Worm (Caenorhabditis elegans): ENCODE data around the gene H41C03.1.

H41C03.1 gene

DNA sequence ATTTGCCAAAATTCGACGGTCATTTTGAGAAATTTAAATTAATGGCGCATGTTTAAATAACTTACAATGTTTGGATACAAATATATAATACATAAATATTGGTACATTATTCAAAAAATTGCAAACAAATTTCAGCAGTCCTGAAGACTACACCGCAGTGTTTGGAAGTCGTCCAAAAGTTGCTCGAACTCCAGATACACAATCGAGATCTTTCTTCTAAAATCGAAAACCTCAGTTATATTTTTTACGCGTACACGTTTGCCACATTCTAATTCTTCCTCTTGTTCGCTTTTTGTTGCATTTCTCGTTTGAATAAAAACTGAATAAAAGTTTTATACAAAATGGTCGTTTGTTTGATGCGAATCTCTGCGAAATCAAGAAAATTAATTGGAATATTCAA lies 50.0 kb downstream of the H41C03.1 start, which contains the start of gene tsp-18:
tsp-18 (plus strand) TSS at position 301 of the 400 bp plus-strand sequence.
- no peak for TF ChIP-seq blmp-1 (tag; optimal IDR thresholded peaks at IDR 0.05)
- no peak for TF ChIP-seq ceh-63 (GFP tag; optimal IDR thresholded peaks at IDR 0.05)
- no peak for TF ChIP-seq lin-39 (tag; optimal IDR thresholded peaks at IDR 0.05)
- TF ChIP-seq lin-15B (tag; optimal IDR thresholded peaks at IDR 0.05), result no peak
- TF ChIP-seq vab-15 (tag; optimal IDR thresholded peaks at IDR 0.05), result no peak
- TF ChIP-seq dsc-1 (tag; optimal IDR thresholded peaks at IDR 0.05), result no peak
- no peak for TF ChIP-seq ets-5 (GFP tag; IDR thresholded peaks at IDR 0.05)
- TF ChIP-seq Y116A8C.19 (tag; optimal IDR thresholded peaks at IDR 0.05; ENCODE audit: borderline replicate concordance), result no peak
- TF ChIP-seq unc-130 (tag; optimal IDR thresholded peaks at IDR 0.05), result no peak
- TF ChIP-seq efl-3 (GFP tag; optimal IDR thresholded peaks at IDR 0.05), result no peak
- TF ChIP-seq tlp-1 (tag; optimal IDR thresholded peaks at IDR 0.05), result no peak
- no peak for TF ChIP-seq lin-13 (GFP tag; optimal IDR thresholded peaks at IDR 0.05)
- TF ChIP-seq sup-37 (GFP tag; optimal IDR thresholded peaks at IDR 0.05), result no peak
- TF ChIP-seq mep-1 (tag; optimal IDR thresholded peaks at IDR 0.05), result no peak
- TF ChIP-seq nhr-76 (tag; optimal IDR thresholded peaks at IDR 0.05), result no peak
- TF ChIP-seq egl-13 (tag; optimal IDR thresholded peaks at IDR 0.05), result no peak

DNA sequence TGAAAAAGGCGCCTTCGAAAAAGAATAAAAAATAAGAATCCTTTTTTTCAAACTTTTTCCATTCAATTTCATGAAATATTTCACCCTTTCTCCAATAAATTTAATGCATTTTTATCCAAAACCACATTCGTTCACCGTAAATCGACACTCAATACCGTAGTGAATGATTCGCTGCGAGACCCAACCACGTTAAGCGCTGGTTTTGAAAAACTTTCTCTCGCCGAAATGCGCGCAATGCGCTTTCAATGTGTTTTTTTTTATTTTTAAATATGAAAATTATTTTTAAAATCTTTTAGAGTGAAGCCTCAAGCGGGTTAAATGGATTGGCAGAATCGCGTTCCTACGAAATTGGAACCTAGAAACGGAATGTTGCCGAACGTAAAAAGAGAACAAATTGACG lies 52.1 kb downstream of the H41C03.1 start, which contains the start of gene F59G1.8:
F59G1.8 (plus strand) TSS at position 293 of the 400 bp plus-strand sequence.
- no peak for TF ChIP-seq mdl-1 (tag; optimal IDR thresholded peaks at IDR 0.05)
- TF ChIP-seq swsn-7 (tag; optimal IDR thresholded peaks at IDR 0.05), result no peak
- no peak for TF ChIP-seq tlp-1 (tag; optimal IDR thresholded peaks at IDR 0.05)
- TF ChIP-seq unc-30 (tag; optimal IDR thresholded peaks at IDR 0.05), result no peak
- no peak for TF ChIP-seq egl-27 (tag; optimal IDR thresholded peaks at IDR 0.05)
- no peak for TF ChIP-seq sptf-1 (tag; optimal IDR thresholded peaks at IDR 0.05)
- TF ChIP-seq nhr-28 (tag; optimal IDR thresholded peaks at IDR 0.05), result no peak
- TF ChIP-seq ama-1 (optimal IDR thresholded peaks at IDR 0.05), result no peak
- TF ChIP-seq nhr-19 (GFP tag; conservative IDR thresholded peaks at IDR 0.05), result no peak
- no peak for TF ChIP-seq isw-1 (GFP tag; IDR thresholded peaks at IDR 0.05)
- no peak for TF ChIP-seq zag-1 (tag; optimal IDR thresholded peaks at IDR 0.05)
- no peak for TF ChIP-seq ceh-8 (GFP tag; optimal IDR thresholded peaks at IDR 0.05)
- TF ChIP-seq ceh-90 (tag; optimal IDR thresholded peaks at IDR 0.05), result no peak
- TF ChIP-seq skn-1 (tag; optimal IDR thresholded peaks at IDR 0.05), result no peak
- TF ChIP-seq blmp-1 (tag; optimal IDR thresholded peaks at IDR 0.05), result no peak
- no peak for TF ChIP-seq rnt-1 (tag; optimal IDR thresholded peaks at IDR 0.05)
